Fruit fly (Drosophila melanogaster) whole organism, embryonic: Measurements from ENCODE around the gene CG10470.

Source experiments
- Bgb ChIP-seq: fragments of 200-800 bp; sonication (Bioruptor generic); IDR thresholded peaks from 2 replicates; pipeline ENCODE4 v1.3.6; 2022; ENCODE audit warnings: missing biosample characterization, missing genetic modification characterization; ENCODE audit not compliant: partially characterized antibody
- CG10462 ChIP-seq: fragments of 200-800 bp; sonication (Bioruptor generic); optimal IDR thresholded peaks from 2 replicates; lab custom pipeline; 2016; ENCODE audit warnings: missing biosample characterization, missing genetic modification characterization
- CG10543 ChIP-seq: fragments of 200-800 bp; sonication (Bioruptor generic); optimal IDR thresholded peaks from 3 replicates; lab custom pipeline; 2017; ENCODE audit warnings: missing biosample characterization, mild to moderate bottlenecking, missing genetic modification characterization, moderate library complexity
- CG11398 ChIP-seq: fragments of 200-800 bp; sonication (Bioruptor generic); optimal IDR thresholded peaks from 2 replicates; lab custom pipeline; 2016; ENCODE audit warnings: missing biosample characterization, missing genetic modification characterization
- CG12071 ChIP-seq: fragments of 200-800 bp; sonication (Bioruptor generic); optimal IDR thresholded peaks from 3 replicates; lab custom pipeline; 2018; ENCODE audit warnings: missing biosample characterization, mild to moderate bottlenecking, missing genetic modification characterization
- CG12659 ChIP-seq: fragments of 200-800 bp; sonication (Bioruptor generic); optimal IDR thresholded peaks from 3 replicates; lab custom pipeline; 2017; ENCODE audit warnings: mild to moderate bottlenecking, missing biosample characterization, missing genetic modification reagents, missing genetic modification characterization
- CG14014 ChIP-seq: fragments of 200-800 bp; sonication (Bioruptor generic); IDR thresholded peaks from 2 replicates; pipeline ENCODE4 v1.3.6; 2022; ENCODE audit warnings: missing biosample characterization, missing genetic modification characterization
- CG15696 ChIP-seq: fragments of 200-800 bp; sonication (Bioruptor generic); optimal IDR thresholded peaks from 2 replicates; lab custom pipeline; 2019; ENCODE audit warnings: missing biosample characterization, mild to moderate bottlenecking, missing genetic modification characterization, moderate library complexity
- CG1603 ChIP-seq: fragments of 200-800 bp; sonication (Bioruptor generic); optimal IDR thresholded peaks from 2 replicates; lab custom pipeline; 2019; ENCODE audit warnings: missing biosample characterization, mild to moderate bottlenecking, missing genetic modification characterization, moderate library complexity
- CG17385 ChIP-seq: fragments of 200-800 bp; sonication (Bioruptor generic); optimal IDR thresholded peaks from 3 replicates; lab custom pipeline; 2018; ENCODE audit warnings: missing biosample characterization, mild to moderate bottlenecking, missing genetic modification characterization
- CG17568 ChIP-seq: fragments of 200-800 bp; sonication (Bioruptor generic); optimal IDR thresholded peaks from 2 replicates; lab custom pipeline; 2018; ENCODE audit warnings: missing biosample characterization, mild to moderate bottlenecking, missing genetic modification characterization, moderate library complexity
- CG2129 ChIP-seq: fragments of 200-800 bp; sonication (Bioruptor generic); IDR thresholded peaks from 2 replicates; pipeline ENCODE4 v1.3.6; 2022; ENCODE audit warnings: missing biosample characterization, missing genetic modification characterization; ENCODE audit not compliant: partially characterized antibody
- CG2202 ChIP-seq: fragments of 200-800 bp; sonication (Bioruptor generic); optimal IDR thresholded peaks from 2 replicates; lab custom pipeline; 2018; ENCODE audit warnings: missing biosample characterization, mild to moderate bottlenecking, missing genetic modification characterization
- CG32772 ChIP-seq: fragments of 200-800 bp; sonication (Bioruptor generic); IDR thresholded peaks from 2 replicates; pipeline ENCODE4 v1.3.6; 2022; ENCODE audit warnings: missing biosample characterization, missing genetic modification characterization
- CG3281 ChIP-seq: fragments of 200-800 bp; sonication (Bioruptor generic); optimal IDR thresholded peaks from 3 replicates; lab custom pipeline; 2017; ENCODE audit warnings: missing biosample characterization, mild to moderate bottlenecking, missing genetic modification characterization
- CG34224 ChIP-seq: fragments of 200-800 bp; sonication (Bioruptor generic); IDR thresholded peaks from 3 replicates; pipeline ENCODE4 v1.3.6; 2022; ENCODE audit warnings: missing biosample characterization, missing genetic modification characterization; ENCODE audit not compliant: partially characterized antibody
- CG34422 ChIP-seq: fragments of 200-800 bp; sonication (Bioruptor generic); IDR thresholded peaks from 3 replicates; pipeline ENCODE4 v1.3.6; 2022; ENCODE audit warnings: missing biosample characterization, missing genetic modification characterization
- CG4617 ChIP-seq: fragments of 200-800 bp; sonication (Bioruptor generic); optimal IDR thresholded peaks from 3 replicates; lab custom pipeline; 2016; ENCODE audit warnings: missing biosample characterization, missing genetic modification characterization, borderline replicate concordance
- CG6683 ChIP-seq: fragments of 200-800 bp; sonication (Bioruptor generic); optimal IDR thresholded peaks from 2 replicates; lab custom pipeline; 2017; ENCODE audit warnings: missing biosample characterization, mild to moderate bottlenecking, missing genetic modification characterization, missing genetic modification reagents
- CG7786 ChIP-seq: fragments of 200-800 bp; sonication (Bioruptor generic); optimal IDR thresholded peaks from 2 replicates; lab custom pipeline; 2016; ENCODE audit warnings: missing biosample characterization, missing genetic modification characterization
- CG7963 ChIP-seq: fragments of 200-800 bp; sonication (Bioruptor generic); IDR thresholded peaks from 3 replicates; pipeline ENCODE4 v1.3.6; 2022; ENCODE audit warnings: missing biosample characterization, missing genetic modification characterization; ENCODE audit not compliant: partially characterized antibody
- CG7987 ChIP-seq: fragments of 200-800 bp; sonication (Bioruptor generic); optimal IDR thresholded peaks from 2 replicates; lab custom pipeline; 2018; ENCODE audit warnings: missing biosample characterization, mild to moderate bottlenecking, missing genetic modification characterization, moderate library complexity
- CG9215 ChIP-seq: fragments of 200-800 bp; sonication (Bioruptor generic); IDR thresholded peaks from 2 replicates; pipeline ENCODE4 v1.3.6; 2022; ENCODE audit warnings: missing biosample characterization, missing genetic modification characterization
- CTCF ChIP-seq: fragments of 200-800 bp; sonication (Bioruptor generic); optimal IDR thresholded peaks from 2 replicates; lab custom pipeline; 2017; ENCODE audit warnings: missing biosample characterization, mild to moderate bottlenecking, missing genetic modification characterization, moderate library complexity
- Chrac-16 ChIP-seq: fragments of 200-800 bp; sonication (Bioruptor generic); optimal IDR thresholded peaks from 3 replicates; lab custom pipeline; 2016; ENCODE audit warnings: missing biosample characterization, missing genetic modification characterization
- Ets65A ChIP-seq: fragments of 200-800 bp; sonication (Bioruptor generic); peaks from one replicate; lab custom pipeline; 2016; ENCODE audit warnings: missing biosample characterization, missing genetic modification characterization
- Ets97D ChIP-seq: fragments of 200-800 bp; sonication (Bioruptor generic); optimal IDR thresholded peaks from 3 replicates; lab custom pipeline; 2016; ENCODE audit warnings: missing biosample characterization, missing genetic modification characterization
- HLHmδ ChIP-seq: fragments of 200-800 bp; sonication (Bioruptor generic); optimal IDR thresholded peaks from 2 replicates; lab custom pipeline; 2018; ENCODE audit warnings: missing biosample characterization, mild to moderate bottlenecking, missing genetic modification characterization, moderate library complexity
- NC2α ChIP-seq: fragments of 200-800 bp; sonication (Bioruptor generic); optimal IDR thresholded peaks from 2 replicates; lab custom pipeline; 2016; ENCODE audit warnings: missing biosample characterization, missing genetic modification characterization
- Opbp ChIP-seq: fragments of 200-800 bp; sonication (Bioruptor generic); IDR thresholded peaks from 3 replicates; pipeline ENCODE4 v1.3.6; 2022; ENCODE audit warnings: missing biosample characterization, missing genetic modification characterization; ENCODE audit not compliant: partially characterized antibody
- Pdp1 ChIP-seq, 2 experiments: fragments of 200-800 bp; sonication (Bioruptor generic); optimal IDR thresholded peaks; 3 replicates each; lab custom pipeline; 2016; ENCODE audit warnings: missing biosample characterization in 2 of 2, missing genetic modification characterization in 2 of 2, mild to moderate bottlenecking in 1 of 2, moderate library complexity in 1 of 2
- Side ChIP-seq: fragments of 200-800 bp; sonication (Bioruptor generic); optimal IDR thresholded peaks from 2 replicates; lab custom pipeline; 2016; ENCODE audit warnings: missing biosample characterization, missing genetic modification characterization
- Sry-δ ChIP-seq: fragments of 200-800 bp; sonication (Bioruptor generic); optimal IDR thresholded peaks from 2 replicates; lab custom pipeline; 2016; ENCODE audit warnings: missing biosample characterization, missing genetic modification characterization
- Ssrp ChIP-seq: fragments of 200-800 bp; sonication (Bioruptor generic); optimal IDR thresholded peaks from 2 replicates; lab custom pipeline; 2018; ENCODE audit warnings: missing biosample characterization, mild to moderate bottlenecking, missing genetic modification characterization, moderate library complexity
- TFAM ChIP-seq: fragments of 200-800 bp; sonication (Bioruptor generic); optimal IDR thresholded peaks from 2 replicates; lab custom pipeline; 2017; ENCODE audit warnings: missing biosample characterization, missing genetic modification characterization, inconsistent platforms
- Xbp1 ChIP-seq: fragments of 200-800 bp; sonication (Bioruptor generic); optimal IDR thresholded peaks from 3 replicates; lab custom pipeline; 2016; ENCODE audit warnings: missing biosample characterization, mild to moderate bottlenecking, missing genetic modification characterization
- ara ChIP-seq: fragments of 200-800 bp; sonication (Bioruptor generic); IDR thresholded peaks from 2 replicates; pipeline ENCODE4 v1.3.6; 2022; ENCODE audit warnings: missing biosample characterization, missing genetic modification characterization
- bab2 ChIP-seq: fragments of 200-800 bp; sonication (Bioruptor generic); optimal IDR thresholded peaks from 2 replicates; lab custom pipeline; 2016; ENCODE audit warnings: missing biosample characterization, missing genetic modification characterization
- br ChIP-seq: fragments of >200 bp; optimal IDR thresholded peaks from 2 replicates; lab custom pipeline; 2017
- cad ChIP-seq: fragments of >200 bp; optimal IDR thresholded peaks from 2 replicates; lab custom pipeline; 2017; ENCODE audit warnings: missing biosample characterization, missing genetic modification characterization
- crol ChIP-seq: fragments of 200-800 bp; sonication (Bioruptor generic); IDR thresholded peaks from 2 replicates; pipeline ENCODE4 v1.3.6; 2022; ENCODE audit warnings: missing biosample characterization, missing genetic modification characterization
- dimm ChIP-seq: fragments of 200-800 bp; sonication (Bioruptor generic); IDR thresholded peaks from 2 replicates; pipeline ENCODE4 v1.3.6; 2022; ENCODE audit warnings: missing biosample characterization, missing genetic modification characterization
- gce ChIP-seq: fragments of 200-800 bp; sonication (Bioruptor generic); IDR thresholded peaks from 3 replicates; pipeline ENCODE4 v1.3.6; 2022; ENCODE audit warnings: missing biosample characterization, missing genetic modification characterization
- ham ChIP-seq: fragments of 200-800 bp; sonication (Bioruptor generic); IDR thresholded peaks from 2 replicates; pipeline ENCODE4 v1.3.6; 2022; ENCODE audit warnings: missing biosample characterization, missing genetic modification characterization
- lov ChIP-seq, 2 experiments: fragments of 200-800 bp in 1 of 2; fragments of >200 bp in 1 of 2; sonication (Bioruptor generic) in 1 of 2; IDR thresholded peaks in 1 of 2; optimal IDR thresholded peaks in 1 of 2; 2 replicates in 1 of 2; 3 replicates in 1 of 2; pipeline versions ENCODE4 v1.3.6 to Lab custom; 2017 to 2022; ENCODE audit warnings: missing biosample characterization in 1 of 2, missing genetic modification characterization in 1 of 2
- maf-S ChIP-seq: fragments of 200-800 bp; sonication (Bioruptor generic); optimal IDR thresholded peaks from 2 replicates; lab custom pipeline; 2016; ENCODE audit warnings: missing biosample characterization, missing genetic modification characterization
- schlank ChIP-seq: fragments of 200-800 bp; sonication (Bioruptor generic); optimal IDR thresholded peaks from 2 replicates; lab custom pipeline; 2018; ENCODE audit warnings: missing biosample characterization, mild to moderate bottlenecking, missing genetic modification characterization
- slbo ChIP-seq: fragments of 200-800 bp; sonication (Bioruptor generic); IDR thresholded peaks from 2 replicates; pipeline ENCODE4 v1.3.6; 2022; ENCODE audit warnings: missing biosample characterization, missing genetic modification characterization
- trem ChIP-seq: fragments of 200-800 bp; optimal IDR thresholded peaks from 3 replicates; lab custom pipeline; 2019; ENCODE audit warnings: missing biosample characterization, mild to moderate bottlenecking, missing genetic modification characterization, moderate library complexity
- usp ChIP-seq: fragments of >200 bp; optimal IDR thresholded peaks from 2 replicates; lab custom pipeline; 2017; ENCODE audit warnings: missing biosample characterization, missing genetic modification characterization

Gene CG10470

dm6 chr2L:19033288-19033687 is 15.6 kb upstream of the CG10470 start, which contains the start of gene hook (continued):
- TF ChIP-seq trem (tag; lab: Kevin White, UChicago) (peak; percentile 52), Ssrp (tag; lab: Kevin White, UChicago) (no peak), TFAM (GFP tag; lab: Kevin White, UChicago) (no peak), ham (GFP tag; lab: Robert Waterston, UW) (no peak), CG12071 (GFP tag; lab: Kevin White, UChicago) (no peak), CG4617 (GFP tag; lab: Kevin White, UChicago) (peak; percentile 22), HLHmδ (no peak), CG2202 (tag; lab: Kevin White, UChicago) (no peak), CG7987 (no peak), Ets97D (GFP tag; lab: Kevin White, UChicago) (no peak), CG14014 (no peak), NC2α (GFP tag; lab: Kevin White, UChicago) (no peak), cad (GFP tag; lab: Kevin White, UChicago) (no peak), Pdp1 (GFP tag; optimal IDR thresholded peaks at IDR 0.05; lab: Kevin White, UChicago) (no peak), CG32772 (GFP tag; lab: Robert Waterston, UW) (no peak), Sry-δ (GFP tag; lab: Kevin White, UChicago) (peak; percentile 61), CG10543 (GFP tag; lab: Kevin White, UChicago) (no peak), CG12659 (peak; percentile 22), Opbp (GFP tag; lab: Robert Waterston, UW) (peak; percentile 73; the same call in 2 of the 3 replicates), CG34224 (GFP tag; lab: Robert Waterston, UW) (peak; percentile 70), CG7963 (GFP tag; lab: Robert Waterston, UW) (peak; percentile 45; the same call in 1 of the 3 replicates), schlank (tag; lab: Kevin White, UChicago) (no peak), slbo (no peak), ara (GFP tag; lab: Robert Waterston, UW) (no peak), CG1603 (tag; lab: Kevin White, UChicago) (no peak), crol (GFP tag; lab: Robert Waterston, UW) (no peak), maf-S (GFP tag; lab: Kevin White, UChicago) (no peak), CG34422 (no peak)
- TF ChIP-seq, all 482 proteins: peak for 50

dm6 chr2L:19034213-19034929 is 14.5 kb upstream of the CG10470 start, which contains the start of the genes mib2 and CG31800:
Gene mib2, plus strand, starts transcription at chr2L:19034444.
Gene CG31800, minus strand, starts transcription at chr2L:19034576.
- peak; percentile 95 for TF ChIP-seq CG17385
- no peak for TF ChIP-seq CG17568 (GFP tag; lab: Kevin White, UChicago)
- no peak for TF ChIP-seq CG15696
- no peak for TF ChIP-seq CG11398
- no peak for TF ChIP-seq dimm (GFP tag; lab: Robert Waterston, UW)
- peak; percentile 74 for TF ChIP-seq CG2129 (GFP tag; lab: Robert Waterston, UW)
- no peak for TF ChIP-seq CG6683 (GFP tag; lab: Kevin White, UChicago)
- no peak for TF ChIP-seq CG7786 (GFP tag; lab: Kevin White, UChicago)
- TF ChIP-seq usp, result no peak
- peak; percentile 26 for TF ChIP-seq Xbp1 (GFP tag; lab: Kevin White, UChicago)
- TF ChIP-seq Ets65A (GFP tag; lab: Kevin White, UChicago), result peak; percentile 48
- no peak for TF ChIP-seq CG9215 (GFP tag; lab: Robert Waterston, UW)
- TF ChIP-seq Bgb (GFP tag; lab: Robert Waterston, UW), result peak; percentile 89
- TF ChIP-seq CG3281 (GFP tag; lab: Kevin White, UChicago), result peak; percentile 5
- no peak for TF ChIP-seq Chrac-16
- TF ChIP-seq gce (GFP tag; lab: Robert Waterston, UW), result no peak
- TF ChIP-seq lov (optimal IDR thresholded peaks at IDR 0.05; lab: Kevin White, UChicago), result no peak
- no peak for TF ChIP-seq lov (GFP tag; IDR thresholded peaks at IDR 0.05; lab: Robert Waterston, UW)
- TF ChIP-seq CG10462 (GFP tag; lab: Kevin White, UChicago), result no peak
- no peak for TF ChIP-seq Side (GFP tag; lab: Kevin White, UChicago)
- no peak for TF ChIP-seq CTCF
- TF ChIP-seq CG32772 (GFP tag; lab: Robert Waterston, UW), result no peak
- no peak for TF ChIP-seq bab2
- no peak for TF ChIP-seq br
